Fruit fly (Drosophila melanogaster) Kc167 (cell line): ENCODE measurements around the gene Dic1.

Experiments used
- Myc ChIP-seq: fragments of >200 bp; optimal IDR thresholded peaks from 2 replicates; lab custom pipeline; 2017; ENCODE audit warnings: missing external identifiers
- Sin3A ChIP-seq: fragments of >200 bp; optimal IDR thresholded peaks from 2 replicates; lab custom pipeline; 2018; ENCODE audit warnings: missing external identifiers
- h ChIP-seq: fragments of >200 bp; optimal IDR thresholded peaks from 3 replicates; lab custom pipeline; 2018; ENCODE audit warnings: missing external identifiers
- insv ChIP-seq: fragments of >200 bp; optimal IDR thresholded peaks from 3 replicates; lab custom pipeline; 2018; ENCODE audit warnings: missing external identifiers
- psq ChIP-seq: fragments of >200 bp; optimal IDR thresholded peaks from 2 replicates; lab custom pipeline; 2017; ENCODE audit warnings: missing external identifiers

- TF ChIP-seq h, result no peak
- TF ChIP-seq Sin3A (lab: Kevin White, UChicago), result no peak
- no peak for TF ChIP-seq psq
- no peak for TF ChIP-seq Myc (lab: Kevin White, UChicago)
- no peak for TF ChIP-seq insv
Measured at dm6 chr3R:13379675-13380074, 14.9 kb downstream of the Dic1 start, which contains the start of the genes CG9813 and CG8870.
